Fruit fly (Drosophila melanogaster): ENCODE measurements around the gene Ddx56.

The Ddx56 gene

dm6 chrX:21367363-21368072 lies 20.2 kb downstream of the Ddx56 start (continued):
- TF ChIP-seq CG17328 (GFP tag; IDR thresholded peaks at IDR 0.05) (peak; percentile 93), Tbp (GFP tag; optimal IDR thresholded peaks at IDR 0.05) (no peak), en (GFP tag; optimal IDR thresholded peaks at IDR 0.05) (peak; percentile 92), Myb (GFP tag; optimal IDR thresholded peaks at IDR 0.05) (peak; percentile 83)

- peak; percentile 91 for TF ChIP-seq CG6683 (GFP tag; optimal IDR thresholded peaks at IDR 0.05)
- peak; percentile 96 for TF ChIP-seq CG13424 (tag; optimal IDR thresholded peaks at IDR 0.05)
- TF ChIP-seq CG10274 (GFP tag; optimal IDR thresholded peaks at IDR 0.05) = peak; percentile 74
- peak; percentile 70 for TF ChIP-seq Adf1 (GFP tag; IDR thresholded peaks at IDR 0.05)
- peak; percentile 92 for TF ChIP-seq CG30403 (GFP tag; optimal IDR thresholded peaks at IDR 0.05)
- TF ChIP-seq CG10565 (GFP tag; optimal IDR thresholded peaks at IDR 0.05) = no peak
- peak; percentile 80 for TF ChIP-seq ase (GFP tag; IDR thresholded peaks at IDR 0.05)
- peak; percentile 33 for TF ChIP-seq CG17186 (GFP tag; optimal IDR thresholded peaks at IDR 0.05)
- peak; percentile 87 for TF ChIP-seq HLH3B (GFP tag; IDR thresholded peaks at IDR 0.05)
- peak; percentile 93 for TF ChIP-seq CG10147 (GFP tag; optimal IDR thresholded peaks at IDR 0.05)
- peak; percentile 59 for TF ChIP-seq cato (GFP tag; optimal IDR thresholded peaks at IDR 0.05; ENCODE audit: borderline replicate concordance)
- no peak for TF ChIP-seq Doc3 (GFP tag; IDR thresholded peaks at IDR 0.05; ENCODE audit: partially characterized antibody)
- TF ChIP-seq exex (tag; optimal IDR thresholded peaks at IDR 0.05) = peak; percentile 77
- peak; percentile 82 for TF ChIP-seq kah (GFP tag; optimal IDR thresholded peaks at IDR 0.05)
- no peak for TF ChIP-seq hth (optimal IDR thresholded peaks at IDR 0.05)
- peak; percentile 11 for TF ChIP-seq Bteb2 (GFP tag; optimal IDR thresholded peaks at IDR 0.05)
- no peak for TF ChIP-seq CG14860 (GFP tag; IDR thresholded peaks at IDR 0.05; ENCODE audit: partially characterized antibody)
- peak; percentile 89 for TF ChIP-seq CG9817 (tag; optimal IDR thresholded peaks at IDR 0.05)
- peak; percentile 57; the same call in 2 of the 3 replicates for TF ChIP-seq otp (GFP tag; IDR thresholded peaks at IDR 0.05)
- no peak for TF ChIP-seq ab (GFP tag; optimal IDR thresholded peaks at IDR 0.05)
- peak; percentile 57; the same call in 1 of the 2 replicates for TF ChIP-seq CG5953 (GFP tag; IDR thresholded peaks at IDR 0.05)
- TF ChIP-seq CG17361 (GFP tag; IDR thresholded peaks at IDR 0.05) = peak; percentile 94
- peak; percentile 83 for TF ChIP-seq CG15514 (GFP tag; optimal IDR thresholded peaks at IDR 0.05)
- peak; percentile 74 for TF ChIP-seq CG31224 (GFP tag; IDR thresholded peaks at IDR 0.05)
- no peak for TF ChIP-seq Side (GFP tag; optimal IDR thresholded peaks at IDR 0.05)
- 0 out of 3 replicates have a peak, but pooled peaks have one; percentile 61 for TF ChIP-seq CG2199 (GFP tag; IDR thresholded peaks at IDR 0.05)
- peak; percentile 89 for TF ChIP-seq CG9215 (GFP tag; IDR thresholded peaks at IDR 0.05)
- peak; percentile 90 for TF ChIP-seq gcm (GFP tag; optimal IDR thresholded peaks at IDR 0.05)
- TF ChIP-seq CG10366 (GFP tag; IDR thresholded peaks at IDR 0.05) = peak; percentile 87
- TF ChIP-seq scrt (GFP tag; optimal IDR thresholded peaks at IDR 0.05) = peak; percentile 90
- peak; percentile 92 for TF ChIP-seq CG15601 (tag; optimal IDR thresholded peaks at IDR 0.05)
- peak; percentile 34 for TF ChIP-seq CG16863 (GFP tag; optimal IDR thresholded peaks at IDR 0.05)
- peak; percentile 33 for TF ChIP-seq psq (GFP tag; optimal IDR thresholded peaks at IDR 0.05)
- peak; percentile 97 for TF ChIP-seq row (GFP tag; IDR thresholded peaks at IDR 0.05)
- no peak for TF ChIP-seq Neu2 (GFP tag; optimal IDR thresholded peaks at IDR 0.05; ENCODE audit: borderline replicate concordance)
- TF ChIP-seq CkIIα-i1 (GFP tag; IDR thresholded peaks at IDR 0.05) = no peak; the same call in 1 of the 2 replicates
- no peak for TF ChIP-seq Myb (GFP tag; optimal IDR thresholded peaks at IDR 0.05)
- TF ChIP-seq ac (GFP tag; optimal IDR thresholded peaks at IDR 0.05) = peak; percentile 42
- peak; percentile 90 for TF ChIP-seq Blimp-1 (GFP tag; optimal IDR thresholded peaks at IDR 0.05)
- peak; percentile 75 for TF ChIP-seq CG43689 (GFP tag; IDR thresholded peaks at IDR 0.05)
- peak in 1 of 2 experiments; percentile 85 for TF ChIP-seq Hr78 (GFP tag; optimal IDR thresholded peaks at IDR 0.05)
- peak; percentile 88 for TF ChIP-seq vvl (GFP tag; IDR thresholded peaks at IDR 0.05)
- TF ChIP-seq CG10209 (GFP tag; optimal IDR thresholded peaks at IDR 0.05) = peak; percentile 93
Observed at dm6 chrX:21366311-21366990, 21.3 kb downstream of the Ddx56 start.
